Worm (Caenorhabditis elegans): ENCODE results near the gene F41C3.1.

- TF ChIP-seq dao-5 (tag; optimal IDR thresholded peaks at IDR 0.05) (no peak), him-1 (tag; optimal IDR thresholded peaks at IDR 0.05) (no peak), W03F9.2 (tag; optimal IDR thresholded peaks at IDR 0.05) (no peak)
Measured at ce11 chrII:4733848-4734247, 18.3 kb upstream of the F41C3.1 start, which contains the start of gene F41C3.11.
